Fruit fly (Drosophila melanogaster) whole organism, prepupa: ENCODE results near the gene GstO2.

Experiments
- Blimp-1 ChIP-seq: fragments of 200-800 bp; sonication (Bioruptor generic); optimal IDR thresholded peaks from 3 replicates; lab custom pipeline; 2017; ENCODE audit warnings: missing biosample characterization, missing genetic modification characterization, mild to moderate bottlenecking, moderate library complexity, missing genetic modification reagents
- CG10669 ChIP-seq: fragments of 200-800 bp; sonication (Bioruptor generic); optimal IDR thresholded peaks from 3 replicates; lab custom pipeline; 2018; ENCODE audit warnings: missing biosample characterization, mild to moderate bottlenecking, missing genetic modification characterization, moderate library complexity
- CG11294 ChIP-seq: fragments of 200-800 bp; sonication (Bioruptor generic); IDR thresholded peaks from 2 replicates; pipeline ENCODE4 v1.3.6; 2022; ENCODE audit warnings: missing biosample characterization, missing genetic modification characterization
- CG11762 ChIP-seq: fragments of 200-800 bp; sonication (Bioruptor generic); optimal IDR thresholded peaks from 3 replicates; lab custom pipeline; 2016; ENCODE audit warnings: missing biosample characterization, missing genetic modification characterization; ENCODE audit not compliant: insufficient read depth
- CG15336 ChIP-seq: fragments of 200-800 bp; sonication (Bioruptor generic); IDR thresholded peaks from 2 replicates; pipeline ENCODE4 v1.3.6; 2022; ENCODE audit warnings: missing biosample characterization, missing genetic modification characterization
- CG1621 ChIP-seq: fragments of 200-800 bp; sonication (Bioruptor generic); optimal IDR thresholded peaks from 3 replicates; lab custom pipeline; 2018; ENCODE audit warnings: missing biosample characterization, mild to moderate bottlenecking, missing genetic modification characterization
- CG16779 ChIP-seq: fragments of 200-800 bp; sonication (Bioruptor generic); optimal IDR thresholded peaks from 3 replicates; lab custom pipeline; 2017; ENCODE audit warnings: missing biosample characterization, mild to moderate bottlenecking, missing genetic modification characterization
- CG32006 ChIP-seq: fragments of 200-800 bp; sonication (Bioruptor generic); optimal IDR thresholded peaks from 3 replicates; lab custom pipeline; 2017; ENCODE audit warnings: missing biosample characterization, mild to moderate bottlenecking, missing genetic modification characterization
- CG34406 ChIP-seq: fragments of 200-800 bp; sonication (Bioruptor generic); optimal IDR thresholded peaks from 3 replicates; lab custom pipeline; 2016; ENCODE audit warnings: missing biosample characterization, missing genetic modification characterization
- CG3919 ChIP-seq: fragments of 200-800 bp; sonication (Bioruptor generic); optimal IDR thresholded peaks from 3 replicates; lab custom pipeline; 2016; ENCODE audit warnings: missing biosample characterization, missing genetic modification characterization
- CG4318 ChIP-seq: fragments of 200-800 bp; sonication (Bioruptor generic); optimal IDR thresholded peaks from 3 replicates; lab custom pipeline; 2017; ENCODE audit warnings: missing biosample characterization, mild to moderate bottlenecking, missing genetic modification characterization
- CG6163 ChIP-seq: fragments of 200-800 bp; sonication (Bioruptor generic); IDR thresholded peaks from 3 replicates; pipeline ENCODE4 v1.3.6; 2022; ENCODE audit warnings: missing biosample characterization, missing genetic modification characterization
- CG6276 ChIP-seq: fragments of 200-800 bp; sonication (Bioruptor generic); optimal IDR thresholded peaks from 2 replicates; lab custom pipeline; 2017; ENCODE audit warnings: missing biosample characterization, mild to moderate bottlenecking, missing genetic modification characterization
- CG6792 ChIP-seq: fragments of 200-800 bp; sonication (Bioruptor generic); optimal IDR thresholded peaks from 3 replicates; lab custom pipeline; 2016; ENCODE audit warnings: missing biosample characterization, missing genetic modification characterization
- CG8119 ChIP-seq: fragments of 200-800 bp; sonication (Bioruptor generic); IDR thresholded peaks from 3 replicates; pipeline ENCODE4 v1.3.6; 2022; ENCODE audit warnings: missing biosample characterization, missing genetic modification characterization
- CG8319 ChIP-seq: fragments of 200-800 bp; sonication (Bioruptor generic); optimal IDR thresholded peaks from 3 replicates; lab custom pipeline; 2016; ENCODE audit warnings: missing biosample characterization, missing genetic modification characterization
- CG9139 ChIP-seq: fragments of 200-800 bp; sonication (Bioruptor generic); optimal IDR thresholded peaks from 3 replicates; lab custom pipeline; 2017; ENCODE audit warnings: missing biosample characterization, mild to moderate bottlenecking, missing genetic modification characterization
- Eip75B ChIP-seq: fragments of 200-800 bp; sonication (Bioruptor generic); optimal IDR thresholded peaks from 3 replicates; lab custom pipeline; 2016; ENCODE audit warnings: missing biosample characterization, missing genetic modification characterization
- Eip93F ChIP-seq: fragments of 200-800 bp; sonication (Bioruptor generic); optimal IDR thresholded peaks from 2 replicates; lab custom pipeline; 2016; ENCODE audit warnings: missing biosample characterization, mild to moderate bottlenecking, missing genetic modification characterization
- Ets96B ChIP-seq: fragments of 200-800 bp; optimal IDR thresholded peaks from 2 replicates; lab custom pipeline; 2019; ENCODE audit warnings: missing biosample characterization, mild to moderate bottlenecking, missing genetic modification characterization, moderate library complexity
- Hr38 ChIP-seq: sonication (Bioruptor generic); optimal IDR thresholded peaks from 2 replicates; lab custom pipeline; 2016; ENCODE audit warnings: missing biosample characterization, missing genetic modification characterization
- Hr4 ChIP-seq: fragments of 200-800 bp; sonication (Bioruptor generic); optimal IDR thresholded peaks from 3 replicates; lab custom pipeline; 2016; ENCODE audit warnings: missing biosample characterization, missing genetic modification characterization
- OdsH ChIP-seq: fragments of 200-800 bp; sonication (Bioruptor generic); optimal IDR thresholded peaks from 3 replicates; lab custom pipeline; 2016; ENCODE audit warnings: missing biosample characterization, missing genetic modification characterization
- Smox ChIP-seq: fragments of 200-800 bp; sonication (Bioruptor generic); optimal IDR thresholded peaks from 3 replicates; lab custom pipeline; 2016; ENCODE audit warnings: missing biosample characterization, missing genetic modification characterization
- Sox102F ChIP-seq: fragments of 200-800 bp; sonication (Bioruptor generic); optimal IDR thresholded peaks from 2 replicates; lab custom pipeline; 2016; ENCODE audit warnings: missing biosample characterization, mild to moderate bottlenecking, missing genetic modification characterization
- Sox14 ChIP-seq: fragments of 200-800 bp; sonication (Bioruptor generic); optimal IDR thresholded peaks from 3 replicates; lab custom pipeline; 2016; ENCODE audit warnings: missing biosample characterization, missing genetic modification characterization
- dac ChIP-seq: fragments of 200-800 bp; sonication (Bioruptor generic); optimal IDR thresholded peaks from 2 replicates; lab custom pipeline; 2017; ENCODE audit warnings: missing biosample characterization, mild to moderate bottlenecking, missing genetic modification characterization
- dsx ChIP-seq: fragments of 200-800 bp; optimal IDR thresholded peaks from 3 replicates; lab custom pipeline; 2019; ENCODE audit warnings: missing biosample characterization, mild to moderate bottlenecking, missing genetic modification characterization, moderate library complexity; ENCODE audit not compliant: poor library complexity, severe bottlenecking
- eg ChIP-seq: fragments of 200-800 bp; sonication (Bioruptor generic); IDR thresholded peaks from 3 replicates; pipeline ENCODE4 v1.3.6; 2022; ENCODE audit warnings: missing biosample characterization, missing genetic modification characterization
- esn ChIP-seq: fragments of 200-800 bp; sonication (Bioruptor generic); optimal IDR thresholded peaks from 2 replicates; lab custom pipeline; 2016; ENCODE audit warnings: missing biosample characterization, mild to moderate bottlenecking, missing genetic modification characterization, moderate library complexity
- fd59A ChIP-seq: fragments of 200-800 bp; sonication (Bioruptor generic); optimal IDR thresholded peaks from 2 replicates; lab custom pipeline; 2017; ENCODE audit warnings: missing biosample characterization, mild to moderate bottlenecking, missing genetic modification characterization, missing genetic modification reagents
- fd85E ChIP-seq: fragments of 200-800 bp; sonication (Bioruptor generic); optimal IDR thresholded peaks from 3 replicates; lab custom pipeline; 2016; ENCODE audit warnings: missing biosample characterization, missing genetic modification characterization
- fkh ChIP-seq: fragments of 200-800 bp; sonication (Bioruptor generic); optimal IDR thresholded peaks from 3 replicates; lab custom pipeline; 2017; ENCODE audit warnings: missing biosample characterization, mild to moderate bottlenecking, missing genetic modification characterization, moderate library complexity
- net ChIP-seq: fragments of 200-800 bp; sonication (Bioruptor generic); optimal IDR thresholded peaks from 3 replicates; lab custom pipeline; 2016; ENCODE audit warnings: missing biosample characterization, missing genetic modification characterization
- pdm3 ChIP-seq: fragments of 200-800 bp; sonication (Bioruptor generic); optimal IDR thresholded peaks from 3 replicates; lab custom pipeline; 2016; ENCODE audit warnings: missing biosample characterization, missing genetic modification characterization
- salr ChIP-seq, 2 experiments: fragments of 200-800 bp; sonication (Bioruptor generic); optimal IDR thresholded peaks; 3 replicates each; lab custom pipeline; 2016 to 2018; ENCODE audit warnings: missing biosample characterization in 2 of 2, missing genetic modification characterization in 2 of 2, mild to moderate bottlenecking in 1 of 2
- ss ChIP-seq, 2 experiments: fragments of 200-800 bp; sonication (Bioruptor generic); optimal IDR thresholded peaks; 2 replicates in 1 of 2; 3 replicates in 1 of 2; lab custom pipeline; 2017 to 2018; ENCODE audit warnings: mild to moderate bottlenecking in 2 of 2, missing biosample characterization in 2 of 2, missing genetic modification characterization in 2 of 2, moderate library complexity in 1 of 2
- topi ChIP-seq: fragments of 200-800 bp; sonication (Bioruptor generic); optimal IDR thresholded peaks from 3 replicates; lab custom pipeline; 2016; ENCODE audit warnings: missing biosample characterization, missing genetic modification characterization
- vri ChIP-seq: fragments of 200-800 bp; sonication (Bioruptor generic); optimal IDR thresholded peaks from 3 replicates; lab custom pipeline; 2016; ENCODE audit warnings: missing biosample characterization, mild to moderate bottlenecking, missing genetic modification characterization

Gene GstO2

dm6 chr3L:8514768-8515167, 8.5 kb downstream of the GstO2 start, which contains the start of gene CG6683:
CG6683 (minus strand) TSS chr3L:8514921.
- TF ChIP-seq CG11762 (GFP tag; lab: Kevin White, UChicago) (no peak), fkh (GFP tag; lab: Kevin White, UChicago) (peak; percentile 90)

DNA sequence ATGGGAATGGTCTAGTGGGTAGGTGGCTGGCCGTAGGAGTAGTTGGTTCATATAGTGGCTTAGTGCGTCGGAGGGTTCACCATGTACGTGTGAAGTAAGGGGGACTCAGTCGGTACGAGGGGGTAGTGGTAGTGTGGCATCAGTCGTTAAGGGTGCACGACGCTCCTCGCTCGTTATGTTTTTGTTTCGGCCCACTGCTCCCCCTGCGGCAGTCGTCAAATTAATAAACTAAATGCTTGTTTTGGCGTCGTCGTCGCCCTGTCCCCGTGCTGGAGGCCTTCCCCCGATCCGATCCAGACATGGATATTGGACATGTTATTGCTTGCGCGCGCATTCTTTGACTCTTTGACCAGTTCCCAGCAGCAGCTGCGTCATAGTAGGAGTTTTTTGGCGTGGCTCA, 10.0 kb downstream of the GstO2 start:
- TF ChIP-seq Sox102F (no peak), CG4318 (GFP tag; lab: Kevin White, UChicago) (no peak), CG32006 (GFP tag; lab: Kevin White, UChicago) (no peak), Blimp-1 (GFP tag; lab: Kevin White, UChicago) (no peak), Hr38 (no peak), CG6792 (GFP tag; lab: Kevin White, UChicago) (no peak), fd85E (GFP tag; lab: Kevin White, UChicago) (no peak), CG8119 (GFP tag; lab: Robert Waterston, UW) (no peak), CG16779 (tag; lab: Kevin White, UChicago) (no peak), ss (GFP tag; optimal IDR thresholded peaks at IDR 0.05; lab: Kevin White, UChicago) (no peak), Ets96B (tag; lab: Kevin White, UChicago) (no peak)

dm6 chr3L:8512428-8512827, 10.9 kb downstream of the GstO2 start, which contains the start of gene CG6765:
CG6765 (plus strand) TSS chr3L:8512767.
- TF ChIP-seq Smox (no peak), CG6792 (GFP tag; lab: Kevin White, UChicago) (no peak), fd85E (GFP tag; lab: Kevin White, UChicago) (no peak)

- no peak for TF ChIP-seq Ets96B (tag; lab: Kevin White, UChicago)
- peak; percentile 39 for TF ChIP-seq fkh (GFP tag; lab: Kevin White, UChicago)
- peak; percentile 47 for TF ChIP-seq dsx (GFP tag; lab: Kevin White, UChicago)
- TF ChIP-seq ss (GFP tag; optimal IDR thresholded peaks at IDR 0.05; lab: Kevin White, UChicago) = no peak
- TF ChIP-seq Sox14 = peak; percentile 52
- no peak for TF ChIP-seq OdsH (GFP tag; lab: Kevin White, UChicago)
- peak; percentile 18 for TF ChIP-seq esn (GFP tag; lab: Kevin White, UChicago)
- no peak for TF ChIP-seq Blimp-1 (GFP tag; lab: Kevin White, UChicago)
- no peak for TF ChIP-seq eg (GFP tag; lab: Robert Waterston, UW)
Observed at dm6 chr3L:8509567-8510109, 13.7 kb downstream of the GstO2 start, which contains the start of the genes ZC3H3 and Pus7. ZC3H3 (minus strand) TSS chr3L:8509763. Pus7 (plus strand) TSS chr3L:8510003.

DNA sequence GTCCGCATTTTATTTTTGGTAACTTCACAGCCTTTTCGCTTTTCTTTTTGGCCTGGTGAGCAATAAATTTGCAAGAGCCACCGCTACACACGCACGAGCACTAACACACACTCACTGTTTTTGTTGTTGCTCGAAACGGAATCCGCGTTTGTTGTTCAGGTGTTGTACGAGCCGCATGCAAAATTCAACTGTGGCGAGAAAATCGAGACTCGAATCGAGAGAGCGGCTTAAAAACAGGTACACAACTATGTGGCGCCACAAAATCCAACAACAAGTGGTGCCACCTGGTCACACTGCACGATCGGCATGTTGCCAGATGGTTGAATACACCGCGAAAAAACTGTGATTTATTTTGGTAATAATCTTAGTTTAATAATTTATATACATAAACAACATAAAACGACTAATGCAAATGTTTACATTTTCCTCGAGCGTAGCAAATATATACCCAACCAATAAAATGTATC, 16.3 kb downstream of the GstO2 start, which contains the start of gene CG43163:
CG43163 (minus strand) TSS at position 172 of the 467 bp plus-strand sequence.
- TF ChIP-seq CG15336 (GFP tag; lab: Robert Waterston, UW) = peak; percentile 79
- peak; percentile 16 to 42 for TF ChIP-seq salr (GFP tag; optimal IDR thresholded peaks at IDR 0.05; lab: Kevin White, UChicago)
- peak; percentile 60 for TF ChIP-seq CG34406 (GFP tag; lab: Kevin White, UChicago)
- TF ChIP-seq CG3919 (GFP tag; lab: Kevin White, UChicago) = no peak
- TF ChIP-seq Eip75B = no peak
- TF ChIP-seq net (GFP tag; lab: Kevin White, UChicago) = no peak
- TF ChIP-seq CG6276 = no peak
- no peak; the same call in 1 of the 2 replicates for TF ChIP-seq CG11294 (GFP tag; lab: Robert Waterston, UW)
- peak; percentile 55 for TF ChIP-seq fkh (GFP tag; lab: Kevin White, UChicago)
- no peak for TF ChIP-seq CG16779 (tag; lab: Kevin White, UChicago)
- TF ChIP-seq Blimp-1 (GFP tag; lab: Kevin White, UChicago) = no peak
- TF ChIP-seq dac (GFP tag; lab: Kevin White, UChicago) = no peak
- TF ChIP-seq CG11762 (GFP tag; lab: Kevin White, UChicago) = peak; percentile 38
- TF ChIP-seq fd85E (GFP tag; lab: Kevin White, UChicago) = no peak
- no peak for TF ChIP-seq Sox102F
- peak; percentile 54 for TF ChIP-seq CG10669 (GFP tag; lab: Kevin White, UChicago)
- no peak for TF ChIP-seq Eip93F (GFP tag; lab: Kevin White, UChicago)
- no peak for TF ChIP-seq pdm3 (GFP tag; lab: Kevin White, UChicago)
- peak; percentile 36 for TF ChIP-seq CG1621 (tag; lab: Kevin White, UChicago)
- TF ChIP-seq CG8319 (GFP tag; lab: Kevin White, UChicago) = peak; percentile 14
- TF ChIP-seq CG6163 (GFP tag; lab: Robert Waterston, UW) = peak; percentile 78
- peak; percentile 19 for TF ChIP-seq CG9139 (GFP tag; lab: Kevin White, UChicago)
- no peak for TF ChIP-seq Hr38
- no peak for TF ChIP-seq Hr4 (GFP tag; lab: Kevin White, UChicago)
- TF ChIP-seq fd59A (GFP tag; lab: Kevin White, UChicago) = no peak
- peak; percentile 78 for TF ChIP-seq esn (GFP tag; lab: Kevin White, UChicago)
- TF ChIP-seq topi (GFP tag; lab: Kevin White, UChicago) = peak; percentile 69
- no peak for TF ChIP-seq vri (GFP tag; lab: Kevin White, UChicago)
- peak; percentile 82 for TF ChIP-seq dsx (GFP tag; lab: Kevin White, UChicago)
